Worm (Caenorhabditis elegans): ENCODE measurements around the gene F19H8.2.

Gene F19H8.2

ce11 chrII:14618158-14618557 is 12.5 kb upstream of the F19H8.2 start:
- TF ChIP-seq dao-5 (tag; optimal IDR thresholded peaks at IDR 0.05) (no peak), W03F9.2 (tag; optimal IDR thresholded peaks at IDR 0.05) (no peak), him-1 (tag; optimal IDR thresholded peaks at IDR 0.05) (no peak)

- TF ChIP-seq him-1 (tag; optimal IDR thresholded peaks at IDR 0.05) (no peak), dao-5 (tag; optimal IDR thresholded peaks at IDR 0.05) (peak; percentile 74)
Observed at ce11 chrII:14616927-14617326, 11.3 kb upstream of the F19H8.2 start.

ce11 chrII:14616402-14616801 is 10.7 kb upstream of the F19H8.2 start:
- TF ChIP-seq W03F9.2 (tag; optimal IDR thresholded peaks at IDR 0.05) = no peak
- no peak for TF ChIP-seq him-1 (tag; optimal IDR thresholded peaks at IDR 0.05)
- no peak for TF ChIP-seq dao-5 (tag; optimal IDR thresholded peaks at IDR 0.05)

- no peak for TF ChIP-seq him-1 (tag; optimal IDR thresholded peaks at IDR 0.05)
- TF ChIP-seq dao-5 (tag; optimal IDR thresholded peaks at IDR 0.05) = no peak
- no peak for TF ChIP-seq W03F9.2 (tag; optimal IDR thresholded peaks at IDR 0.05)
Observed at ce11 chrII:14615735-14616134, 10.1 kb upstream of the F19H8.2 start, which contains the start of gene mltn-9. mltn-9 (plus strand) TSS chrII:14616035.

- TF ChIP-seq W03F9.2 (tag; optimal IDR thresholded peaks at IDR 0.05) = no peak
Observed at ce11 chrII:14611307-14611706, 5.6 kb upstream of the F19H8.2 start.

- TF ChIP-seq W03F9.2 (tag; optimal IDR thresholded peaks at IDR 0.05) (no peak), him-1 (tag; optimal IDR thresholded peaks at IDR 0.05) (no peak), dao-5 (tag; optimal IDR thresholded peaks at IDR 0.05) (no peak)
Observed at ce11 chrII:14610492-14611142, 4.9 kb upstream of the F19H8.2 start.

ce11 chrII:14609297-14609937 is 3.7 kb upstream of the F19H8.2 start:
- TF ChIP-seq dao-5 (tag; optimal IDR thresholded peaks at IDR 0.05) = no peak
- TF ChIP-seq W03F9.2 (tag; optimal IDR thresholded peaks at IDR 0.05) = no peak
- no peak for TF ChIP-seq him-1 (tag; optimal IDR thresholded peaks at IDR 0.05)

- no peak for TF ChIP-seq dao-5 (tag; optimal IDR thresholded peaks at IDR 0.05)
- no peak for TF ChIP-seq him-1 (tag; optimal IDR thresholded peaks at IDR 0.05)
- no peak for TF ChIP-seq W03F9.2 (tag; optimal IDR thresholded peaks at IDR 0.05)
Observed at ce11 chrII:14608508-14608907, 2.8 kb upstream of the F19H8.2 start.

ce11 chrII:14606172-14606571 is 503 bp upstream of the F19H8.2 start, which contains the start of gene arl-3:
arl-3 (plus strand) TSS chrII:14606472.
- no peak for TF ChIP-seq dao-5 (tag; optimal IDR thresholded peaks at IDR 0.05)
- TF ChIP-seq W03F9.2 (tag; optimal IDR thresholded peaks at IDR 0.05) = no peak
- no peak for TF ChIP-seq him-1 (tag; optimal IDR thresholded peaks at IDR 0.05)

- no peak for TF ChIP-seq him-1 (tag; optimal IDR thresholded peaks at IDR 0.05)
- TF ChIP-seq W03F9.2 (tag; optimal IDR thresholded peaks at IDR 0.05) = no peak
- no peak for TF ChIP-seq dao-5 (tag; optimal IDR thresholded peaks at IDR 0.05)
Observed at ce11 chrII:14605026-14605425, 643 bp downstream of the F19H8.2 start.

- TF ChIP-seq W03F9.2 (tag; optimal IDR thresholded peaks at IDR 0.05) (no peak), him-1 (tag; optimal IDR thresholded peaks at IDR 0.05) (no peak), dao-5 (tag; optimal IDR thresholded peaks at IDR 0.05) (no peak)
Observed at ce11 chrII:14604261-14604660, 1.4 kb downstream of the F19H8.2 start.

- no peak for TF ChIP-seq W03F9.2 (tag; optimal IDR thresholded peaks at IDR 0.05)
- no peak for TF ChIP-seq dao-5 (tag; optimal IDR thresholded peaks at IDR 0.05)
- TF ChIP-seq him-1 (tag; optimal IDR thresholded peaks at IDR 0.05) = no peak
Observed at ce11 chrII:14602735-14603134, 2.9 kb downstream of the F19H8.2 start.

ce11 chrII:14600852-14601313 is 4.8 kb downstream of the F19H8.2 start, which contains the start of gene tps-2:
tps-2 (plus strand) TSS chrII:14600902.
- no peak for TF ChIP-seq W03F9.2 (tag; optimal IDR thresholded peaks at IDR 0.05)
- TF ChIP-seq dao-5 (tag; optimal IDR thresholded peaks at IDR 0.05) = no peak
- no peak for TF ChIP-seq him-1 (tag; optimal IDR thresholded peaks at IDR 0.05)

- no peak for TF ChIP-seq him-1 (tag; optimal IDR thresholded peaks at IDR 0.05)
- no peak for TF ChIP-seq W03F9.2 (tag; optimal IDR thresholded peaks at IDR 0.05)
- no peak for TF ChIP-seq dao-5 (tag; optimal IDR thresholded peaks at IDR 0.05)
Observed at ce11 chrII:14599933-14600630, 5.6 kb downstream of the F19H8.2 start.
